Worm (Caenorhabditis elegans) whole organism, L3 larva: Measurements from ENCODE around the gene K10D11.6.

Source experiments
- ceh-28 ChIP-seq: fragments of 150-350 bp; optimal IDR thresholded peaks from 2 replicates; lab custom pipeline; 2014; ENCODE audit warnings: missing biosample characterization, missing genetic modification reagents, missing genetic modification characterization
- ceh-82 ChIP-seq: fragments of 150-350 bp; optimal IDR thresholded peaks from 2 replicates; lab custom pipeline; 2014; ENCODE audit warnings: missing biosample characterization, missing genetic modification characterization
- daf-12 ChIP-seq: fragments of 150-350 bp; optimal IDR thresholded peaks from 2 replicates; lab custom pipeline; 2014; ENCODE audit warnings: missing biosample characterization, missing genetic modification reagents, missing genetic modification characterization
- elt-2 ChIP-seq: sonication (generic microtip); optimal IDR thresholded peaks from 2 replicates; lab custom pipeline; 2016; ENCODE audit warnings: missing genetic modification reagents, mild to moderate bottlenecking, missing genetic modification characterization, missing compliant biosample characterization
- fkh-2 ChIP-seq: fragments of 150-350 bp; optimal IDR thresholded peaks from 2 replicates; lab custom pipeline; 2014; ENCODE audit warnings: missing biosample characterization, missing genetic modification reagents, missing genetic modification characterization
- jun-1 ChIP-seq: fragments of 150-350 bp; optimal IDR thresholded peaks from 2 replicates; lab custom pipeline; 2014; ENCODE audit warnings: missing biosample characterization, missing genetic modification reagents, missing genetic modification characterization
- lin-39 ChIP-seq: fragments of 150-350 bp; optimal IDR thresholded peaks from 2 replicates; lab custom pipeline; 2018; ENCODE audit warnings: missing biosample characterization, missing genetic modification reagents, missing genetic modification characterization
- nhr-12 ChIP-seq: fragments of 150-350 bp; optimal IDR thresholded peaks from 2 replicates; lab custom pipeline; 2014; ENCODE audit warnings: missing biosample characterization, missing genetic modification characterization
- nhr-237 ChIP-seq: fragments of 150-350 bp; optimal IDR thresholded peaks from 2 replicates; lab custom pipeline; 2014; ENCODE audit warnings: missing biosample characterization, missing genetic modification characterization
- nhr-25 ChIP-seq: sonication (generic microtip); optimal IDR thresholded peaks from 2 replicates; lab custom pipeline; 2017; ENCODE audit warnings: missing biosample characterization, missing genetic modification characterization
- pha-4 ChIP-seq: fragments of 150-350 bp; optimal IDR thresholded peaks from 2 replicates; lab custom pipeline; 2014; ENCODE audit warnings: missing biosample characterization, missing genetic modification reagents, missing genetic modification characterization
- skn-1 ChIP-seq: fragments of 150-350 bp; optimal IDR thresholded peaks from 2 replicates; lab custom pipeline; 2014; ENCODE audit warnings: missing biosample characterization, missing genetic modification characterization
- unc-39 ChIP-seq: sonication (generic microtip); optimal IDR thresholded peaks from 4 replicates; lab custom pipeline; 2017; ENCODE audit warnings: missing biosample characterization, missing genetic modification characterization
- ztf-11 ChIP-seq: fragments of 150-350 bp; optimal IDR thresholded peaks from 2 replicates; lab custom pipeline; 2014; ENCODE audit warnings: missing biosample characterization, missing genetic modification characterization

DNA sequence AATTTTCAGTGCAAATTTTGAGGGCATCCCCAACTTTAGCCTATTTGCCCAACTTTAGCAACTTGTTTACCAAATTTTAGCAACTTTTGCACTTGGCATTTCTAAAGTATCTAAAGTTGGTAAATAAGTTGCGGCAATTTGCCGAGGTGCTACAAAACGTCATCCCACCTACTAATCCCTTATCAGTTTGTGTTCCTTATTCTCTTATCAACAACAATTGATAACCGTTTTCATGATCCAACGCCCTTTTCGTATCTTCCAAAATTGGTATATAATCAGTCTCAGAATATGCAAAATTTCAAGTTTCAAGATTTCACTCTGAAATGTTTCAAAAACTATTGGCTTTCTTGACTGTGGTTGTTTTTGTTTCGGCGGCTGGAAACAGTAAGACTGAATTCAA lies 15.9 kb downstream of the K10D11.6 start, which contains the start of gene F55G11.4:
- TF ChIP-seq ceh-82 (tag; lab: Kevin White, UChicago) (no peak), lin-39 (tag; lab: Kevin White, UChicago) (no peak), fkh-2 (no peak), pha-4 (tag; lab: Kevin White, UChicago) (no peak), elt-2 (tag; lab: Kevin White, UChicago) (peak; percentile 67), nhr-237 (tag; lab: Kevin White, UChicago) (no peak), skn-1 (tag; lab: Kevin White, UChicago) (no peak), ceh-28 (tag; lab: Kevin White, UChicago) (no peak), nhr-25 (tag; lab: Kevin White, UChicago) (no peak), jun-1 (tag; lab: Kevin White, UChicago) (no peak), ztf-11 (tag; lab: Kevin White, UChicago) (no peak), nhr-12 (tag; lab: Kevin White, UChicago) (no peak), unc-39 (tag; lab: Kevin White, UChicago) (no peak), daf-12 (no peak)
